Worm (Caenorhabditis elegans) whole organism, L3 larva: ENCODE results near the gene T01G5.8.
A peak's percentile ranks its signal among the peaks of the same experiment; 100 is the strongest.

Experiments
- R02D3.7 ChIP-seq: fragments of 150-350 bp; optimal IDR thresholded peaks from 2 replicates; lab custom pipeline; 2014; ENCODE audit warnings: missing biosample characterization, missing genetic modification characterization
- ZK546.5 ChIP-seq: sonication (generic microtip); optimal IDR thresholded peaks from 2 replicates; lab custom pipeline; 2017; ENCODE audit warnings: missing biosample characterization, missing genetic modification characterization
- aly-2 ChIP-seq: fragments of 150-350 bp; optimal IDR thresholded peaks from 2 replicates; lab custom pipeline; 2014; ENCODE audit warnings: missing biosample characterization, missing genetic modification characterization
- ama-1 ChIP-seq: fragments of 150-350 bp; optimal IDR thresholded peaks from 2 replicates; lab custom pipeline; 2018
- ceh-16 ChIP-seq: sonication (generic microtip); optimal IDR thresholded peaks from 2 replicates; lab custom pipeline; 2017; ENCODE audit warnings: missing biosample characterization, missing genetic modification characterization
- ceh-82 ChIP-seq: fragments of 150-350 bp; optimal IDR thresholded peaks from 2 replicates; lab custom pipeline; 2014; ENCODE audit warnings: missing biosample characterization, missing genetic modification characterization
- ceh-9 ChIP-seq: sonication (generic microtip); optimal IDR thresholded peaks from 2 replicates; lab custom pipeline; 2018; ENCODE audit warnings: missing biosample characterization, missing genetic modification characterization
- daf-12 ChIP-seq: fragments of 150-350 bp; optimal IDR thresholded peaks from 2 replicates; lab custom pipeline; 2014; ENCODE audit warnings: missing biosample characterization, missing genetic modification reagents, missing genetic modification characterization
- egl-27 ChIP-seq: sonication (generic microtip); optimal IDR thresholded peaks from 4 replicates; lab custom pipeline; 2017; ENCODE audit warnings: missing biosample characterization, missing genetic modification reagents, missing genetic modification characterization
- egl-5 ChIP-seq: fragments of 150-350 bp; optimal IDR thresholded peaks from 2 replicates; lab custom pipeline; 2017; ENCODE audit warnings: missing biosample characterization, missing genetic modification reagents, missing genetic modification characterization, inconsistent platforms
- elt-1 ChIP-seq: fragments of 150-350 bp; optimal IDR thresholded peaks from 2 replicates; lab custom pipeline; 2014; ENCODE audit warnings: missing biosample characterization, missing genetic modification characterization
- elt-2 ChIP-seq: sonication (generic microtip); optimal IDR thresholded peaks from 2 replicates; lab custom pipeline; 2016; ENCODE audit warnings: missing genetic modification reagents, mild to moderate bottlenecking, missing genetic modification characterization, missing compliant biosample characterization
- elt-3 ChIP-seq, 3 experiments: fragments of 150-350 bp in 1 of 3; sonication (generic microtip) in 2 of 3; optimal IDR thresholded peaks; 2 replicates in 2 of 3; 4 replicates in 1 of 3; lab custom pipeline; 2014 to 2017; ENCODE audit warnings: missing biosample characterization in 3 of 3, missing genetic modification characterization in 3 of 3
- eor-1 ChIP-seq, 2 experiments: fragments of 150-350 bp; optimal IDR thresholded peaks; 2 replicates each; lab custom pipeline; 2014 to 2018; ENCODE audit warnings: missing biosample characterization in 2 of 2, missing genetic modification characterization in 2 of 2
- fkh-10 ChIP-seq: sonication (generic microtip); optimal IDR thresholded peaks from 2 replicates; lab custom pipeline; 2017; ENCODE audit warnings: missing biosample characterization, missing genetic modification reagents, missing genetic modification characterization
- fkh-2 ChIP-seq: fragments of 150-350 bp; optimal IDR thresholded peaks from 2 replicates; lab custom pipeline; 2014; ENCODE audit warnings: missing biosample characterization, missing genetic modification reagents, missing genetic modification characterization
- fos-1 ChIP-seq: fragments of 150-350 bp; optimal IDR thresholded peaks from 2 replicates; lab custom pipeline; 2014; ENCODE audit warnings: missing biosample characterization, missing genetic modification characterization
- hmg-11 ChIP-seq: sonication (generic microtip); optimal IDR thresholded peaks from 2 replicates; lab custom pipeline; 2016; ENCODE audit warnings: missing genetic modification characterization, missing compliant biosample characterization
- lin-15B ChIP-seq: fragments of 150-350 bp; optimal IDR thresholded peaks from 2 replicates; lab custom pipeline; 2014; ENCODE audit warnings: missing biosample characterization, missing genetic modification characterization
- lin-39 ChIP-seq: fragments of 150-350 bp; optimal IDR thresholded peaks from 2 replicates; lab custom pipeline; 2018; ENCODE audit warnings: missing biosample characterization, missing genetic modification reagents, missing genetic modification characterization
- mdl-1 ChIP-seq: fragments of 150-350 bp; optimal IDR thresholded peaks from 2 replicates; lab custom pipeline; 2014; ENCODE audit warnings: missing biosample characterization, missing genetic modification characterization
- mml-1 ChIP-seq: fragments of 150-350 bp; sonication (generic microtip); optimal IDR thresholded peaks from 3 replicates; lab custom pipeline; 2014; ENCODE audit warnings: missing biosample characterization, missing genetic modification characterization
- nfya-1 ChIP-seq: sonication (generic microtip); optimal IDR thresholded peaks from 2 replicates; lab custom pipeline; 2017; ENCODE audit warnings: missing genetic modification characterization, mild to moderate bottlenecking, missing compliant biosample characterization, antibody characterized with exemption, moderate library complexity; ENCODE audit not compliant: insufficient read depth
- nhr-11 ChIP-seq: fragments of 150-350 bp; optimal IDR thresholded peaks from 2 replicates; lab custom pipeline; 2014; ENCODE audit warnings: missing biosample characterization, missing genetic modification characterization
- nhr-12 ChIP-seq: fragments of 150-350 bp; optimal IDR thresholded peaks from 2 replicates; lab custom pipeline; 2014; ENCODE audit warnings: missing biosample characterization, missing genetic modification characterization
- nhr-23 ChIP-seq: fragments of 150-350 bp; optimal IDR thresholded peaks from 2 replicates; lab custom pipeline; 2014; ENCODE audit warnings: missing biosample characterization, missing genetic modification reagents, missing genetic modification characterization
- nhr-237 ChIP-seq: fragments of 150-350 bp; optimal IDR thresholded peaks from 2 replicates; lab custom pipeline; 2014; ENCODE audit warnings: missing biosample characterization, missing genetic modification characterization
- nhr-25 ChIP-seq: sonication (generic microtip); optimal IDR thresholded peaks from 2 replicates; lab custom pipeline; 2017; ENCODE audit warnings: missing biosample characterization, missing genetic modification characterization
- nhr-28 ChIP-seq: fragments of 150-350 bp; optimal IDR thresholded peaks from 2 replicates; lab custom pipeline; 2014; ENCODE audit warnings: missing biosample characterization, missing genetic modification characterization
- nhr-43 ChIP-seq: sonication (generic microtip); optimal IDR thresholded peaks from 2 replicates; lab custom pipeline; 2016; ENCODE audit warnings: mild to moderate bottlenecking, missing genetic modification characterization, missing compliant biosample characterization; ENCODE audit not compliant: poor library complexity, severe bottlenecking
- nhr-67 ChIP-seq: fragments of 150-350 bp; optimal IDR thresholded peaks from 2 replicates; lab custom pipeline; 2014; ENCODE audit warnings: missing biosample characterization, missing genetic modification characterization
- nhr-76 ChIP-seq: fragments of 150-350 bp; sonication (generic microtip); optimal IDR thresholded peaks from 5 replicates; lab custom pipeline; 2014; ENCODE audit warnings: missing biosample characterization, missing genetic modification characterization
- nhr-77 ChIP-seq: fragments of 150-350 bp; optimal IDR thresholded peaks from 2 replicates; lab custom pipeline; 2014; ENCODE audit warnings: missing biosample characterization, missing genetic modification characterization
- pha-4 ChIP-seq: fragments of 150-350 bp; optimal IDR thresholded peaks from 2 replicates; lab custom pipeline; 2014; ENCODE audit warnings: missing biosample characterization, missing genetic modification reagents, missing genetic modification characterization
- pqm-1 ChIP-seq: fragments of 150-350 bp; optimal IDR thresholded peaks from 2 replicates; lab custom pipeline; 2017; ENCODE audit warnings: missing biosample characterization, missing genetic modification characterization, inconsistent platforms
- sea-2 ChIP-seq: fragments of 150-350 bp; sonication (generic microtip); optimal IDR thresholded peaks from 4 replicates; lab custom pipeline; 2014; ENCODE audit warnings: missing biosample characterization, missing genetic modification reagents, missing genetic modification characterization
- skn-1 ChIP-seq: fragments of 150-350 bp; optimal IDR thresholded peaks from 2 replicates; lab custom pipeline; 2014; ENCODE audit warnings: missing biosample characterization, missing genetic modification characterization
- tbx-2 ChIP-seq: sonication (generic microtip); optimal IDR thresholded peaks from 2 replicates; lab custom pipeline; 2016; ENCODE audit warnings: mild to moderate bottlenecking, missing genetic modification characterization, missing compliant biosample characterization
- unc-39 ChIP-seq: sonication (generic microtip); optimal IDR thresholded peaks from 4 replicates; lab custom pipeline; 2017; ENCODE audit warnings: missing biosample characterization, missing genetic modification characterization
- unc-62 ChIP-seq: fragments of 150-350 bp; sonication (generic microtip); optimal IDR thresholded peaks from 4 replicates; lab custom pipeline; 2014; ENCODE audit warnings: missing biosample characterization, missing genetic modification reagents, missing genetic modification characterization
- zag-1 ChIP-seq: fragments of 150-350 bp; optimal IDR thresholded peaks from 2 replicates; lab custom pipeline; 2014; ENCODE audit warnings: missing biosample characterization, missing genetic modification characterization
- ztf-11 ChIP-seq: fragments of 150-350 bp; optimal IDR thresholded peaks from 2 replicates; lab custom pipeline; 2014; ENCODE audit warnings: missing biosample characterization, missing genetic modification characterization
- ztf-4 ChIP-seq: fragments of 150-350 bp; optimal IDR thresholded peaks from 2 replicates; lab custom pipeline; 2014; ENCODE audit warnings: missing biosample characterization, missing genetic modification characterization

Gene T01G5.8

ce11 chrV:15072738-15073137 lies 43.3 kb upstream of the T01G5.8 start:
- TF ChIP-seq nfya-1 (tag; lab: Kevin White, UChicago): peak; percentile 6
- TF ChIP-seq egl-5 (tag; lab: Kevin White, UChicago): peak; percentile 78
- TF ChIP-seq pqm-1: no peak
- no peak for TF ChIP-seq nhr-43 (tag; lab: Kevin White, UChicago)
- TF ChIP-seq, all 47 proteins: peak for 2

DNA sequence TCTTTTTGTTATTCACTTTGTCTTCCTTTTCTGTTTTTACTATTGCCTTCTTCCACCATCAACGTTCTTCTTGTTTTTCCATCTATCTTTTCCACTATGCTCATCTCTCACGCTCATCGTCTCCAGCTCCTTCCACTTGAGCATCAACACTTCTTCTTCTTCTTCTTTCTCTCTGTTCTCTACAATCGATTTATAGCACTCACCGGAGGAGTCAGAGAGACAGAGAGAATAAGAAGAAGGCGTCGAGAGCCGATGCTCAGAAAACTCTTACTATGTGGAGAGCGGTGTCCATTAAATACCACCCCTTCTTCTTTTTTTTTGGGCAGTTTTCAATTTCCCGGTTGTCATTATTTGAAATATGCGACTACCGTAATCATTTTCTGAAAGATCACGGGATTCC lies 41.2 kb upstream of the T01G5.8 start:
- TF ChIP-seq egl-27 (tag; lab: Kevin White, UChicago): no peak
- peak; percentile 51 for TF ChIP-seq nfya-1 (tag; lab: Kevin White, UChicago)
- TF ChIP-seq unc-62 (GFP tag; lab: Kevin White, UChicago): no peak
- TF ChIP-seq unc-39 (tag; lab: Kevin White, UChicago): no peak
- no peak for TF ChIP-seq nhr-28
- TF ChIP-seq lin-39 (tag; lab: Kevin White, UChicago): peak; percentile 78
- peak; percentile 26 for TF ChIP-seq fkh-10 (GFP tag; lab: Kevin White, UChicago)
- TF ChIP-seq lin-15B (tag; lab: Kevin White, UChicago): peak; percentile 30
- peak; percentile 19 for TF ChIP-seq egl-5 (tag; lab: Kevin White, UChicago)
- TF ChIP-seq nhr-11: no peak

- no peak for TF ChIP-seq ceh-9
- TF ChIP-seq fkh-10 (GFP tag; lab: Kevin White, UChicago): no peak
- no peak for TF ChIP-seq pha-4 (tag; lab: Kevin White, UChicago)
- no peak for TF ChIP-seq ceh-16 (tag; lab: Kevin White, UChicago)
- TF ChIP-seq unc-62 (GFP tag; lab: Kevin White, UChicago): no peak
- no peak for TF ChIP-seq lin-15B (tag; lab: Kevin White, UChicago)
- TF ChIP-seq ZK546.5: no peak
- no peak for TF ChIP-seq fkh-2 (tag; lab: Kevin White, UChicago)
- no peak for TF ChIP-seq nhr-237 (tag; lab: Kevin White, UChicago)
- no peak for TF ChIP-seq nhr-43 (tag; lab: Kevin White, UChicago)
- TF ChIP-seq elt-3 (tag; optimal IDR thresholded peaks at IDR 0.05; lab: Kevin White, UChicago): no peak
- TF ChIP-seq R02D3.7 (tag; lab: Kevin White, UChicago): no peak
- TF ChIP-seq ceh-82 (tag; lab: Kevin White, UChicago): no peak
- TF ChIP-seq egl-27 (tag; lab: Kevin White, UChicago): no peak
These were observed 37.5 kb upstream of the T01G5.8 start for ce11 chrV:15078560-15078959.

ce11 chrV:15082291-15082690 lies 33.8 kb upstream of the T01G5.8 start, which contains the start of the genes C01G10.10 and C01G10.9:
TSS of gene C01G10.10 (minus strand) at chrV:15082441.
TSS of gene C01G10.9 (plus strand) at chrV:15082530.
- TF ChIP-seq fkh-2 (tag; lab: Kevin White, UChicago): no peak
- no peak for TF ChIP-seq ceh-9
- no peak for TF ChIP-seq skn-1 (tag; lab: Kevin White, UChicago)
- no peak for TF ChIP-seq ama-1 (lab: Kevin White, UChicago)
- TF ChIP-seq egl-27 (tag; lab: Kevin White, UChicago): no peak
- TF ChIP-seq pqm-1: no peak
- TF ChIP-seq ZK546.5: no peak
- no peak for TF ChIP-seq unc-39 (tag; lab: Kevin White, UChicago)
- no peak for TF ChIP-seq mdl-1 (tag; lab: Kevin White, UChicago)
- TF ChIP-seq sea-2: no peak
- TF ChIP-seq R02D3.7 (tag; lab: Kevin White, UChicago): peak; percentile 9
- TF ChIP-seq elt-3 (tag; optimal IDR thresholded peaks at IDR 0.05; lab: Kevin White, UChicago): no peak
- TF ChIP-seq ceh-82 (tag; lab: Kevin White, UChicago): no peak
- no peak for TF ChIP-seq ceh-16 (tag; lab: Kevin White, UChicago)
- no peak for TF ChIP-seq nhr-28
- TF ChIP-seq hmg-11: peak; percentile 33
- TF ChIP-seq zag-1: no peak
- no peak for TF ChIP-seq nhr-77
- no peak for TF ChIP-seq fkh-10 (GFP tag; lab: Kevin White, UChicago)
- peak; percentile 43 for TF ChIP-seq nhr-23 (tag; lab: Kevin White, UChicago)
- TF ChIP-seq ztf-4 (tag; lab: Kevin White, UChicago): no peak
- TF ChIP-seq nhr-12 (tag; lab: Kevin White, UChicago): no peak
- peak; percentile 16 for TF ChIP-seq lin-39 (tag; lab: Kevin White, UChicago)
- TF ChIP-seq mml-1 (tag; lab: Kevin White, UChicago): no peak
- peak; percentile 8 for TF ChIP-seq elt-1
- no peak for TF ChIP-seq daf-12 (tag; lab: Kevin White, UChicago)
- peak; percentile 39 for TF ChIP-seq nfya-1 (tag; lab: Kevin White, UChicago)
- no peak for TF ChIP-seq fos-1 (tag; lab: Kevin White, UChicago)
- no peak for TF ChIP-seq tbx-2 (tag; lab: Kevin White, UChicago)
- peak; percentile 41 for TF ChIP-seq elt-2 (tag; lab: Kevin White, UChicago)
- no peak for TF ChIP-seq unc-62 (GFP tag; lab: Kevin White, UChicago)
- no peak for TF ChIP-seq nhr-76
- no peak for TF ChIP-seq nhr-11
- no peak for TF ChIP-seq aly-2 (tag; lab: Kevin White, UChicago)
- no peak for TF ChIP-seq ztf-11
- TF ChIP-seq nhr-67 (tag; lab: Kevin White, UChicago): no peak
- TF ChIP-seq nhr-43 (tag; lab: Kevin White, UChicago): peak; percentile 91
- peak in 1 of 2 experiments; percentile 67 for TF ChIP-seq eor-1 (tag; optimal IDR thresholded peaks at IDR 0.05; lab: Kevin White, UChicago)
- peak; percentile 8 for TF ChIP-seq nhr-25
- TF ChIP-seq nhr-237 (tag; lab: Kevin White, UChicago): no peak
- no peak for TF ChIP-seq egl-5 (tag; lab: Kevin White, UChicago)
- TF ChIP-seq pha-4 (tag; lab: Kevin White, UChicago): peak; percentile 66
